Fruit fly (Drosophila melanogaster) Kc167 (cell line): Measurements from ENCODE around the gene LSm-4.

ENCODE experiments used
- Myc ChIP-seq: fragments of >200 bp; optimal IDR thresholded peaks from 2 replicates; lab custom pipeline; 2017; ENCODE audit warnings: missing external identifiers
- Sin3A ChIP-seq: fragments of >200 bp; optimal IDR thresholded peaks from 2 replicates; lab custom pipeline; 2018; ENCODE audit warnings: missing external identifiers
- h ChIP-seq: fragments of >200 bp; optimal IDR thresholded peaks from 3 replicates; lab custom pipeline; 2018; ENCODE audit warnings: missing external identifiers
- insv ChIP-seq: fragments of >200 bp; optimal IDR thresholded peaks from 3 replicates; lab custom pipeline; 2018; ENCODE audit warnings: missing external identifiers
- psq ChIP-seq: fragments of >200 bp; optimal IDR thresholded peaks from 2 replicates; lab custom pipeline; 2017; ENCODE audit warnings: missing external identifiers
- ttk ChIP-seq: sonication (Bioruptor generic); optimal IDR thresholded peaks from 2 replicates; lab custom pipeline; 2017; ENCODE audit warnings: missing external identifiers

LSm-4 gene

DNA sequence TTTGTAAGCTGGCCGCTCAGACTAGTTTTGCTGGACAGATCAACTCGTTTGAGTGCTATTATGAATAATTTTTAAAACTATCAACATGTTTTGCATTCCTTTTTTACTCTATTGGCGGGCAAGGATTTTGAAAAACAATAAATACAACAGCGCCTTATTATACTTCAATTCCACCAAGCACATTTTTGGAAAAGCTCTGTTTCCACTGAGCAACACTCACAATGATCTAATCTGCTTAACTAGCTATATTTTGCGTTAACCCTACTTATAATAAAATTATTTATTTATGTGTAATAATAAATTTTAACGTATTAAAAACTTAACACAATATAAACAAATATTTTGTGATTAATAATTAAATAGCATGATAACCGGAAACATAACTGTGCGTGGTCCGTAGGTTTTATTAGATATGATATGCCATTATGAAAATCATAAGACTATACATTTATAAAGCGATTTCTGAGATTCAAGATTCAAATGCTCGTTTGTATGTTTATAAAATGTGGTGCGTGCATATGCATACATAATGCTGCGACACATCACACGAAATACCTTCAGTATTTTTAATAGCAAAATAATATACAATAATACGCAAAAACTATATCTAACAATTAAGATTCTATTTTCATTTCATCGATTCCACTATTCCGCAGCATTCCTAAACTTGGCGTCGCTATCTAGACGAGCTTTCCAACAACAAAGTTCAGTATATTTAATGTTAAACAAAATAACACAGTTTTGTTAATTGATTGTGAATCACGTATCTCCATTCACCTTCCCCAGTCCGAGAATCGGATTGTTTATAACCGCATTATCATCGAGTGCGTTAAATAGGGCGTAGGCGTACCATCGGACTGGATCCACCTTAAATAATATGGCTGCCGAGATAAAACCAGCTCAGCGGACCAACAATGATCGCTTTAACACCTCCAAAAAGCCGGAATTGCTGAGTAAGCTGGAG, 17.9 kb upstream of the LSm-4 start, which contains the start of the genes pie and Wdfy2:
Gene pie (minus strand): TSS at position 138 of the 964 bp plus-strand sequence.
Gene Wdfy2 (plus strand): TSS at position 649 of the 964 bp plus-strand sequence.
- TF ChIP-seq Myc (lab: Kevin White, UChicago): no peak

DNA sequence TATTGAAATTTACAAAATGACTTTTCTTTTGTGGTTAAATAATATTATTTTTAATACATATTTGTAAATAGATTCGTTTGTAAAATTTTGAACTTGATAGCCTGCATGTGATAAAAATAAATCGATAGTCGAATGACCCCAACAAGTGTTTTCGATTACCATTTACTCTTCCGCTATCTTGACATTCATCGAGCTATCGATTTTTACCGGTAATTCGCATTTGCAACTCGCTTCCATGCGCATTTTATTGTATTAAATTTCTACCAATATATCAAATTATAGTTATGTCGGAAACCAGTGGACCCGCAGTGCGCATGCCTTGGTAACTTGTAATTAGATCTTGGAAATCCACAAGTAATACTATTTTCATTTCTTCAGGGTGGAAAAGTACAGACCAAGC, 14.0 kb upstream of the LSm-4 start, which contains the start of gene RfC3:
Gene RfC3 (plus strand): TSS at position 210 of the 400 bp plus-strand sequence.
- TF ChIP-seq insv: no peak
- TF ChIP-seq Sin3A: no peak
- TF ChIP-seq h: no peak
- no peak for TF ChIP-seq ttk (lab: Kevin White, UChicago)
- TF ChIP-seq Myc (lab: Kevin White, UChicago): no peak
- no peak for TF ChIP-seq psq (lab: Kevin White, UChicago)

DNA sequence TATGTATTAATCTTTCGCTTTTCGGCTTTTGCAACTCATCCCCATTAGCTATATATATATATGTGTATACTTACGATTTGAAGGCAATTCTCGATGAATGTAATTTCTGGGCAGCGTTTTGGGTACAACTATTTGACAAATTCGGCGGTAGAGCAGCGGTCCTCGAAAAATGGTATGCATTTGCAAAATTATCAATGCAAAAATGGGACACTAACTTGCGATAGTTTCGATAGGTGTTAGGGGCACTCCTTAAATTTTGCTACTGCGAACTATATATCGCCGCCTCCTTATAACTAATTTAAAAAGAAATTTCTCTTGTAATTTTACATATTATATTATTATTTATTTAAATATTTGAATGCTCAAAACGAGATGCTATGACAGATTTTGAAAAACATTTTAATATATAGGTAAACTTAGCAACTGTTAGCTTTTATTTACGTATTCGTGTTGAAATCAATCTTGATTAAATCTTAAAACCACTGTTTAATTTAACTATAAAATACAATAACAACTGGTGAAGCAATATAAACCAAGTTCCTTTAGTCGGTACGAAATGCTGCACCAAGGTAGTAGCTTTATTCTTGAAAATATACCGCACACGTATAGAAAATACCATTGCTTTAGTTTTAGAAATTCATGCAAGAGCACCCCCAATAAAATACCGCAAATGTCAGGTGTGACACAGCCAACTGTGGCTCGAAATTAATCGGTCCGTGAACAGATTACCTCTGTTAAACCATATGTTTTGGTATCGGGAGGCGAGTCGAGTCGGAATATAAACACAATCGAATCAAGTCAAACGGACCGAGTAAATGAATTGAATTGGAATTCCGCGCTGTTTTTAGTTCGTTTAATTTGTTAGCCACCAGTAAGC, 8.5 kb upstream of the LSm-4 start, which contains the start of the genes CG5355 and Klp31E:
Gene CG5355 (minus strand): TSS at position 213 of the 877 bp plus-strand sequence.
Gene Klp31E (plus strand): TSS at position 767 of the 877 bp plus-strand sequence.
- no peak for TF ChIP-seq Sin3A
- TF ChIP-seq Myc (lab: Kevin White, UChicago): no peak
- no peak for TF ChIP-seq h
- TF ChIP-seq insv: no peak
- no peak for TF ChIP-seq psq (lab: Kevin White, UChicago)
- no peak for TF ChIP-seq ttk (lab: Kevin White, UChicago)

- TF ChIP-seq h (no peak), insv (no peak), psq (lab: Kevin White, UChicago) (no peak), ttk (lab: Kevin White, UChicago) (no peak), Sin3A (no peak), Myc (lab: Kevin White, UChicago) (no peak)
These were observed 3.1 kb upstream of the LSm-4 start, which contains the start of the genes Ip259 and RpS27A for dm6 chr2L:10408122-10408576. Gene Ip259 (plus strand): TSS chr2L:10408352. Gene RpS27A (plus strand): TSS chr2L:10408352.

DNA sequence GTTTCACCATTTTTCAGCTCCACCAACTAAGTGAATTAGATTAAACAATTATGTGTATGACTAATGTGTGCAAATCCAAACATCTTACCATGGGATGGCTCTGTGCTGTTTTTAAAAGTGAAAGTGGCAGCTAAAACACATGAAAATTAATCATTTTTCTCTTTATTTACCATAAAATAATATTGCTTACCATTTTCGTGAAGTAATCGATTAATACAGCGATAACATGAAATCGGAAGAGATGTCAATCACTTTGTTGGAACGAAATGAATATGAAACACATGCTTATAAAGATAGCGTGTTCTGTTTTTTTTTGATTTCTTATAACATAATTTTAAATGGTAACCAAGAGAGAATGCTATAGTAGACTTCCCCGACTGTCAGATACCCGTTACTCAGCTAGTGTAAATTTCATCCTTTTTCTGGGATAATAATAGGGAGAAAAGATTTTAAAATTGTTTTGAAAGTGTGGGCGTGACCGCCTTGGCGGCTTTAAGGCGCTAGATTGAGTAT, 1.1 kb downstream of the LSm-4 start:
- no peak for TF ChIP-seq Myc (lab: Kevin White, UChicago)
- TF ChIP-seq ttk (lab: Kevin White, UChicago): no peak
- no peak for TF ChIP-seq Sin3A
- TF ChIP-seq h: no peak
- TF ChIP-seq psq (lab: Kevin White, UChicago): no peak
- TF ChIP-seq insv: no peak

DNA sequence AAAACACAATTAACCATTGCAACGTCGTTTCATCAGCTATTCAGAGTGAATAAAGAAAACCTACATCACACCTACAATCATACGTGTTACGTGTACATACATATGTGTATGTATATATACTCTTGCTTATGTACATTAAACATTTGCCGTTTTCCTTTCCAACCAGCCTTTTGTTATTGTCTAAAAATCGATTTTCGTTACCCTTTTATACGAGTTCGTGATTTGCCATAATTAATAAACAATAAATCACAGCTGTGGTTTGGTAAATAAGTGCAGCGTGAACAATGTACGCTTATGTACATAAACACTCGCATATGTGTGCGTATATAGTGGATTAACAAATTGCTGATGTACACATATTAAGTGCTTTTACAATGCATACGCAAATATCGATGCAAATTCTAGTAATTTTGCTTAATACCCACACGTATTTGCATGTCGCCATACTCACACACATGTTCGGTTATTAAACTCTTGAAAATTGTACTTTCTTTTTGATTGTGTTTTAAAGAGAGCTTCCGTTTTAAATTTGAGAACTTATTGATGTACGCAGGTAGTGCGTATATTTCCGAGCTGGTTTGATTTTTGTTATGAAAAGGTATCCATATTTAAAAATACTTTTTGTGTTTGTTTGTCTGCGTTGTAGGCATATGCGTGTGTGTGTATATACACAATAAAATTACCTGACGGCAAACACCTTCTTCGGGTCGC, 8.0 kb downstream of the LSm-4 start:
- TF ChIP-seq h (no peak), insv (no peak), psq (lab: Kevin White, UChicago) (no peak), Sin3A (no peak), Myc (lab: Kevin White, UChicago) (no peak), ttk (lab: Kevin White, UChicago) (no peak)

DNA sequence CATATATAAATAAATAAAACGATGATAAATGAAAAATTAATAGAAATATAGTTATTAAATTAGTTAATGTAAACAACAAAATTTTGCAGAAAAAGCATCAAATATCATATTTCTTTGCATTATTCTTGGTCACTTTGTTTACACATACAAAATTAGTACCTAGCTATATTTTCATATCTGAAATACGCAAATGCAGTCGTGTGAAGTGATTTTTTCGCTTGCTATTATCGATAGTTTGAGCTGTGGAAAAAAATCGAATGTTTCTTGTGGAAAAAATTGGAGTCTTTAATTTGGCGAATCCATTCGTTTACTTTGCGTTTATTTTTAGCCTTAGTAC, 8.5 kb downstream of the LSm-4 start, which contains the start of gene Cnot4:
Gene Cnot4 (plus strand): TSS at position 229 of the 337 bp plus-strand sequence.
- TF ChIP-seq psq (lab: Kevin White, UChicago) (peak; percentile 31), h (no peak)

dm6 chr2L:10395642-10396487, 9.1 kb downstream of the LSm-4 start, which contains the start of gene Mdh1:
Gene Mdh1 (minus strand): TSS chr2L:10396332.
- TF ChIP-seq ttk (lab: Kevin White, UChicago) (no peak), insv (no peak), psq (lab: Kevin White, UChicago) (peak; percentile 52), Myc (lab: Kevin White, UChicago) (no peak)

dm6 chr2L:10395035-10395434, 10.0 kb downstream of the LSm-4 start:
- TF ChIP-seq psq (lab: Kevin White, UChicago): no peak
- TF ChIP-seq h: no peak
- TF ChIP-seq Sin3A: no peak
- TF ChIP-seq insv: no peak
- no peak for TF ChIP-seq ttk (lab: Kevin White, UChicago)

DNA sequence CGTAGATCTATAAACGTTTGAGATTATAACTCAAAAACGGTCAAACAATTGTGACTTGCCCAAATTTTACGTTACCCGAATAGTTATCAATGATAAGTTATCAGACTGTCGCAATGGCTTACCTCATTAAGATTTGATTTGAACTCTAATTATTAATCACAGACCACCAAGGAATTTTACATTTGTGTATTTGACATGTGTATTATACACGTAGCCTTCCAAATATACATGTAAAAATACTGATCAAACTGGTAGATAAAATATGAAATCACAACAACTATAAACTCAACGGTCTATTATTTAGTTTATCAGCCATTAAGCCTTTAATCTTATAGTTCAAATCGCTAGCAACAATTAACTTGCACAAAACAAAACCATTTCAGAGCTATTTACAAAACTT, 11.5 kb downstream of the LSm-4 start:
- TF ChIP-seq Sin3A: no peak
- no peak for TF ChIP-seq h
- TF ChIP-seq ttk (lab: Kevin White, UChicago): no peak
- no peak for TF ChIP-seq Myc (lab: Kevin White, UChicago)
- TF ChIP-seq insv: no peak
- no peak for TF ChIP-seq psq (lab: Kevin White, UChicago)
